Worm (Caenorhabditis elegans) whole organism, young adult: ENCODE results near the gene F36D4.4.

ENCODE experiments used
- C06A6.2 ChIP-seq: fragments of 200-800 bp; sonication (Bioruptor generic); conservative IDR thresholded peaks from 2 replicates; pipeline ENCODE4 v1.3.6; 2022; ENCODE audit warnings: missing genetic modification characterization, missing compliant biosample characterization
- attf-6 ChIP-seq: fragments of 200-800 bp; sonication (Bioruptor generic); IDR thresholded peaks from 2 replicates; pipeline ENCODE4 v1.3.6; 2022; ENCODE audit warnings: missing genetic modification reagents, missing genetic modification characterization, missing compliant biosample characterization
- ceh-79 ChIP-seq: sonication (generic microtip); optimal IDR thresholded peaks from 2 replicates; lab custom pipeline; 2017; ENCODE audit warnings: mild to moderate bottlenecking, missing genetic modification characterization, missing compliant biosample characterization
- egl-18 ChIP-seq: fragments of 200-800 bp; sonication (Bioruptor generic); IDR thresholded peaks from 2 replicates; pipeline ENCODE4 v1.3.6; 2022; ENCODE audit warnings: missing genetic modification reagents, missing genetic modification characterization, missing compliant biosample characterization
- egl-44 ChIP-seq: fragments of 200-800 bp; sonication (Bioruptor generic); IDR thresholded peaks from 2 replicates; pipeline ENCODE4 v1.3.6; 2022; ENCODE audit warnings: missing genetic modification reagents, missing genetic modification characterization, missing compliant biosample characterization
- madf-3 ChIP-seq: fragments of 200-800 bp; sonication (Bioruptor generic); IDR thresholded peaks from 2 replicates; pipeline ENCODE4 v1.3.6; 2022; ENCODE audit warnings: missing genetic modification reagents, missing genetic modification characterization, missing compliant biosample characterization
- nfya-1 ChIP-seq: sonication (generic microtip); optimal IDR thresholded peaks from 2 replicates; lab custom pipeline; 2017; ENCODE audit warnings: antibody characterized with exemption, missing compliant biosample characterization, missing genetic modification characterization, borderline replicate concordance; ENCODE audit not compliant: insufficient read depth
- tbp1 ChIP-seq: fragments of 200-800 bp; sonication (Bioruptor generic); optimal IDR thresholded peaks from 2 replicates; lab custom pipeline; 2018; ENCODE audit warnings: mild to moderate bottlenecking, missing genetic modification characterization, missing compliant biosample characterization
- unc-62 ChIP-seq: fragments of 150-350 bp; optimal IDR thresholded peaks from 2 replicates; lab custom pipeline; 2014; ENCODE audit warnings: missing biosample characterization, missing genetic modification reagents, missing genetic modification characterization

DNA sequence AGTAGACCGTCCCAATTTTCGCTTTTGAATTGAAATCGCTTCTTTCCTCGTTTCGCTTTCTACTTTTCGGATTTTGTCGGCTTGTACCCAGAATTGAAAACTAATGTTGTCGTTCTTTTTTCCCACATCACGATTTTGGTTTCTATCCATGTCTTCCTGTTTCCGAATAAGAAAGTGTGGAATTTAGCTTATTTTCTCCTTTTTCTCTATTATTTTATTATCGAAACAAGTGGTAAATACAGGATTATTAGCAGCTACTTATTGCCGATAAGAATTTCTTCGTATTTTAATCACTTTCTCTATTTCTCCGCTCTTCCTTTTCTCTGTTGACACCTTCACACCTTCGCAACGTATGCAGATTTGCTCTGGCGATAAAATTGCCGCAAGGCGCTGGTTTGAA is 29.5 kb downstream of the F36D4.4 start:
- no peak for TF ChIP-seq madf-3 (GFP tag; lab: Robert Waterston, UW)
- no peak for TF ChIP-seq nfya-1 (tag; lab: Kevin White, UChicago)
- TF ChIP-seq unc-62 (GFP tag; lab: Kevin White, UChicago), result no peak
- TF ChIP-seq C06A6.2, result no peak
- no peak for TF ChIP-seq attf-6
- TF ChIP-seq egl-44 (GFP tag; lab: Robert Waterston, UW), result no peak
- no peak for TF ChIP-seq ceh-79 (tag; lab: Kevin White, UChicago)
- no peak for TF ChIP-seq egl-18
- TF ChIP-seq tbp1, result no peak
